Worm (Caenorhabditis elegans) whole organism, young adult: ENCODE data around the gene slc-36.1.

Experiments
- B0261.1 ChIP-seq: sonication (generic microtip); optimal IDR thresholded peaks from 2 replicates; lab custom pipeline; 2016; ENCODE audit warnings: mild to moderate bottlenecking, missing genetic modification characterization, moderate library complexity, missing compliant biosample characterization
- B0336.3 ChIP-seq: fragments of 200-800 bp; sonication (Bioruptor generic); IDR thresholded peaks from 2 replicates; pipeline ENCODE4 v1.3.6; 2022; ENCODE audit warnings: missing genetic modification characterization, missing compliant biosample characterization
- C17E4.6 ChIP-seq: fragments of 200-800 bp; sonication (Bioruptor generic); IDR thresholded peaks from 2 replicates; pipeline ENCODE4 v1.3.6; 2022; ENCODE audit warnings: missing genetic modification reagents, missing genetic modification characterization, missing compliant biosample characterization
- F22D6.2 ChIP-seq: sonication (generic microtip); optimal IDR thresholded peaks from 2 replicates; lab custom pipeline; 2016; ENCODE audit warnings: mild to moderate bottlenecking, missing genetic modification characterization, missing compliant biosample characterization
- F39B2.1 ChIP-seq: fragments of 200-800 bp; sonication (Bioruptor generic); IDR thresholded peaks from 2 replicates; pipeline ENCODE4 v1.3.6; 2022; ENCODE audit warnings: missing genetic modification reagents, missing genetic modification characterization, missing compliant biosample characterization
- F49E8.2 ChIP-seq: sonication (generic microtip); optimal IDR thresholded peaks from 3 replicates; lab custom pipeline; 2017; ENCODE audit warnings: missing genetic modification characterization, mild to moderate bottlenecking, missing compliant biosample characterization, antibody characterized with exemption, moderate library complexity; ENCODE audit not compliant: insufficient read depth
- T26A5.8 ChIP-seq: sonication (generic microtip); optimal IDR thresholded peaks from 2 replicates; lab custom pipeline; 2016; ENCODE audit warnings: missing genetic modification characterization, missing compliant biosample characterization
- Y53F4B.3 ChIP-seq: fragments of 200-800 bp; sonication (Bioruptor generic); IDR thresholded peaks from 2 replicates; pipeline ENCODE4 v1.3.6; 2022; ENCODE audit warnings: missing genetic modification reagents, missing genetic modification characterization, missing compliant biosample characterization
- Y79H2A.3 ChIP-seq: fragments of 200-800 bp; sonication (Bioruptor generic); conservative IDR thresholded peaks from 2 replicates; pipeline ENCODE4 v1.3.6; 2022; ENCODE audit warnings: missing genetic modification reagents, missing genetic modification characterization, missing compliant biosample characterization
- ZK185.1 ChIP-seq: sonication (generic microtip); optimal IDR thresholded peaks from 2 replicates; lab custom pipeline; 2016; ENCODE audit warnings: mild to moderate bottlenecking, missing genetic modification characterization, missing compliant biosample characterization; ENCODE audit not compliant: poor library complexity, severe bottlenecking
- aptf-3 ChIP-seq: fragments of 200-800 bp; sonication (Bioruptor generic); IDR thresholded peaks from 2 replicates; pipeline ENCODE4 v1.3.6; 2022; ENCODE audit warnings: missing genetic modification characterization, missing compliant biosample characterization
- attf-5 ChIP-seq: fragments of 200-800 bp; sonication (Bioruptor generic); optimal IDR thresholded peaks from 2 replicates; lab custom pipeline; 2018; ENCODE audit warnings: mild to moderate bottlenecking, missing genetic modification characterization, missing compliant biosample characterization
- attf-6 ChIP-seq: fragments of 200-800 bp; sonication (Bioruptor generic); IDR thresholded peaks from 2 replicates; pipeline ENCODE4 v1.3.6; 2022; ENCODE audit warnings: missing genetic modification reagents, missing genetic modification characterization, missing compliant biosample characterization
- ccch-3 ChIP-seq: fragments of 200-800 bp; sonication (Bioruptor generic); optimal IDR thresholded peaks from 2 replicates; lab custom pipeline; 2018; ENCODE audit warnings: mild to moderate bottlenecking, missing genetic modification characterization, missing compliant biosample characterization
- cebp-2 ChIP-seq: fragments of 200-800 bp; sonication (Bioruptor generic); IDR thresholded peaks from 2 replicates; pipeline ENCODE4 v1.3.6; 2022; ENCODE audit warnings: missing genetic modification characterization, missing compliant biosample characterization
- ceh-27 ChIP-seq: fragments of 200-800 bp; sonication (Bioruptor generic); optimal IDR thresholded peaks from 2 replicates; lab custom pipeline; 2018; ENCODE audit warnings: mild to moderate bottlenecking, missing genetic modification characterization, moderate library complexity, missing compliant biosample characterization
- ceh-40 ChIP-seq: fragments of 200-800 bp; sonication (Bioruptor generic); IDR thresholded peaks from 2 replicates; pipeline ENCODE4 v1.3.6; 2022; ENCODE audit warnings: missing genetic modification characterization, missing compliant biosample characterization
- ceh-58 ChIP-seq: fragments of 200-800 bp; sonication (Bioruptor generic); IDR thresholded peaks from 2 replicates; pipeline ENCODE4 v1.3.6; 2022; ENCODE audit warnings: missing genetic modification characterization, missing compliant biosample characterization
- chd-7 ChIP-seq: sonication (generic microtip); optimal IDR thresholded peaks from 2 replicates; lab custom pipeline; 2016; ENCODE audit warnings: mild to moderate bottlenecking, missing genetic modification characterization, moderate library complexity, missing compliant biosample characterization
- dox-1 ChIP-seq: fragments of 200-800 bp; sonication (Bioruptor generic); IDR thresholded peaks from 2 replicates; pipeline ENCODE4 v1.3.6; 2022; ENCODE audit warnings: missing genetic modification reagents, missing genetic modification characterization, missing compliant biosample characterization
- egrh-3 ChIP-seq: fragments of 200-800 bp; sonication (Bioruptor generic); IDR thresholded peaks from 2 replicates; pipeline ENCODE4 v1.3.6; 2022; ENCODE audit warnings: missing genetic modification reagents, missing genetic modification characterization, missing compliant biosample characterization
- gei-17 ChIP-seq: fragments of 200-800 bp; sonication (Bioruptor generic); optimal IDR thresholded peaks from 2 replicates; lab custom pipeline; 2018; ENCODE audit warnings: mild to moderate bottlenecking, missing genetic modification characterization, missing compliant biosample characterization
- hmg-1.2 ChIP-seq: fragments of 200-800 bp; sonication (Bioruptor generic); IDR thresholded peaks from 2 replicates; pipeline ENCODE4 v1.3.6; 2022; ENCODE audit warnings: missing genetic modification reagents, missing genetic modification characterization, missing compliant biosample characterization
- hmg-20 ChIP-seq: fragments of 200-800 bp; sonication (Bioruptor generic); IDR thresholded peaks from 2 replicates; pipeline ENCODE4 v1.3.6; 2022; ENCODE audit warnings: missing genetic modification reagents, missing genetic modification characterization, missing compliant biosample characterization
- hrde-1 ChIP-seq: sonication (generic microtip); optimal IDR thresholded peaks from 2 replicates; lab custom pipeline; 2016; ENCODE audit warnings: missing genetic modification characterization, mild to moderate bottlenecking, missing compliant biosample characterization, moderate library complexity, missing genotype, missing genetic modification reagents, borderline replicate concordance
- let-526 ChIP-seq: fragments of 200-800 bp; sonication (Bioruptor generic); IDR thresholded peaks from 2 replicates; pipeline ENCODE4 v1.3.6; 2022; ENCODE audit warnings: missing genetic modification reagents, missing genetic modification characterization, missing compliant biosample characterization
- let-607 ChIP-seq, 2 experiments: fragments of 200-800 bp in 1 of 2; sonication (Bioruptor generic) in 1 of 2; sonication (generic microtip) in 1 of 2; optimal IDR thresholded peaks; 2 replicates each; lab custom pipeline; 2016 to 2018; ENCODE audit warnings: mild to moderate bottlenecking in 2 of 2, missing compliant biosample characterization in 2 of 2, missing genetic modification characterization in 2 of 2, moderate library complexity in 2 of 2, missing genotype in 1 of 2
- lir-1 ChIP-seq: fragments of 200-800 bp; sonication (Bioruptor generic); conservative IDR thresholded peaks from 2 replicates; pipeline ENCODE4 v1.3.6; 2022; ENCODE audit warnings: missing genetic modification reagents, missing genetic modification characterization, missing compliant biosample characterization
- madf-3 ChIP-seq: fragments of 200-800 bp; sonication (Bioruptor generic); IDR thresholded peaks from 2 replicates; pipeline ENCODE4 v1.3.6; 2022; ENCODE audit warnings: missing genetic modification reagents, missing genetic modification characterization, missing compliant biosample characterization
- mcd-1 ChIP-seq: fragments of 200-800 bp; sonication (Bioruptor generic); IDR thresholded peaks from 2 replicates; pipeline ENCODE4 v1.3.6; 2022; ENCODE audit warnings: missing genetic modification reagents, missing genetic modification characterization, missing compliant biosample characterization
- mxl-1 ChIP-seq: sonication (generic microtip); optimal IDR thresholded peaks from 2 replicates; lab custom pipeline; 2016; ENCODE audit warnings: missing genetic modification characterization, missing compliant biosample characterization
- nfya-2 ChIP-seq: fragments of 200-800 bp; sonication (Bioruptor generic); IDR thresholded peaks from 2 replicates; pipeline ENCODE4 v1.3.6; 2022; ENCODE audit warnings: missing genetic modification reagents, missing genetic modification characterization, missing compliant biosample characterization
- nhr-179 ChIP-seq: sonication (generic microtip); optimal IDR thresholded peaks from 2 replicates; lab custom pipeline; 2016; ENCODE audit warnings: mild to moderate bottlenecking, missing genetic modification characterization, missing compliant biosample characterization
- pha-4 ChIP-seq: fragments of 150-350 bp; sonication (generic microtip); optimal IDR thresholded peaks from 2 replicates; lab custom pipeline; 2014; ENCODE audit warnings: missing biosample characterization, missing genetic modification reagents, missing genetic modification characterization
- rpc-1 ChIP-seq, 2 experiments: fragments of 150-350 bp in 1 of 2; sonication (generic microtip) in 1 of 2; optimal IDR thresholded peaks; 2 replicates each; lab custom pipeline; 2014 to 2018; ENCODE audit warnings: missing biosample characterization in 1 of 2, missing genetic modification characterization in 1 of 2, missing genetic modification reagents in 1 of 2, missing genotype in 1 of 2
- snpc-1.3 ChIP-seq: sonication (generic microtip); optimal IDR thresholded peaks from 2 replicates; lab custom pipeline; 2017; ENCODE audit warnings: missing genetic modification characterization, mild to moderate bottlenecking, missing compliant biosample characterization, antibody characterized with exemption, moderate library complexity, missing genotype, missing genetic modification reagents; ENCODE audit not compliant: insufficient read depth
- snpc-3.4 ChIP-seq: sonication (generic microtip); optimal IDR thresholded peaks from 2 replicates; lab custom pipeline; 2017; ENCODE audit warnings: missing genetic modification characterization, mild to moderate bottlenecking, missing compliant biosample characterization, antibody characterized with exemption, moderate library complexity, missing genotype, missing genetic modification reagents
- snpc-4 ChIP-seq, 5 experiments: fragments of 150-350 bp in 1 of 5; sonication (generic microtip) in 4 of 5; optimal IDR thresholded peaks; 2 replicates each; lab custom pipeline; 2014 to 2018; ENCODE audit warnings: missing genetic modification characterization in 5 of 5, missing biosample characterization in 3 of 5, antibody characterized with exemption in 2 of 5, mild to moderate bottlenecking in 2 of 5, missing compliant biosample characterization in 2 of 5, missing genotype in 2 of 5, moderate library complexity in 2 of 5, missing genetic modification reagents in 1 of 5
- sptf-2 ChIP-seq: fragments of 200-800 bp; sonication (Bioruptor generic); optimal IDR thresholded peaks from 2 replicates; lab custom pipeline; 2018; ENCODE audit warnings: mild to moderate bottlenecking, missing genetic modification characterization, missing compliant biosample characterization
- tbp1 ChIP-seq: fragments of 200-800 bp; sonication (Bioruptor generic); optimal IDR thresholded peaks from 2 replicates; lab custom pipeline; 2018; ENCODE audit warnings: mild to moderate bottlenecking, missing genetic modification characterization, missing compliant biosample characterization
- zim-3 ChIP-seq: sonication (generic microtip); optimal IDR thresholded peaks from 2 replicates; lab custom pipeline; 2017; ENCODE audit warnings: mild to moderate bottlenecking, missing genetic modification characterization, moderate library complexity, missing compliant biosample characterization
- ztf-18 ChIP-seq: sonication (generic microtip); optimal IDR thresholded peaks from 2 replicates; lab custom pipeline; 2016; ENCODE audit warnings: missing genotype, mild to moderate bottlenecking, missing genetic modification characterization, missing compliant biosample characterization
- ztf-22 ChIP-seq: fragments of 200-800 bp; sonication (Bioruptor generic); optimal IDR thresholded peaks from 2 replicates; lab custom pipeline; 2018; ENCODE audit warnings: mild to moderate bottlenecking, missing genetic modification characterization, moderate library complexity, missing compliant biosample characterization
- ztf-26 ChIP-seq: sonication (generic microtip); optimal IDR thresholded peaks from 2 replicates; lab custom pipeline; 2017; ENCODE audit warnings: missing genetic modification characterization, missing compliant biosample characterization

Gene slc-36.1

DNA sequence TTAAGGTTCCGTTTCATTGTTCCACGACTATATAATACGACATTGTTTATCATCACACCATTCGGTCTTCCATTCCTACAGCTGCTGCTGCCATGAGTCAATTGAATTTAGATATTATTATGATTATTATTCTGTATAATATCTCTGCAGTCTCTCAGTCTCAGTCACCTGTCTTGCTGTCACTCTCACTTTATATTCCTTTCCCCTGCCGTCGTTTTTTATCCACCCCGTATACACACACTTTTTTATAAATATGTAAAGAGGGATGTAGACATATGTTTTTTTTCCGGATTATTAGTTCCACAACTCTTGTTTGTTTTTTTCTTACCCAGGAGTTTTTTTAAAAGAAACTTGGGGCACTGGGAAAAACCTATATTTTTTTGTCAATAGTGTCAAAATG lies 35.1 kb upstream of the slc-36.1 start:
- no peak for TF ChIP-seq sptf-2 (GFP tag; lab: Kevin White, UChicago)
- no peak for TF ChIP-seq ZK185.1 (tag; lab: Kevin White, UChicago)
- TF ChIP-seq ceh-27 (GFP tag; lab: Kevin White, UChicago): no peak
- no peak for TF ChIP-seq F39B2.1 (GFP tag; lab: Robert Waterston, UW)
- TF ChIP-seq mcd-1 (GFP tag; lab: Robert Waterston, UW): no peak
- no peak for TF ChIP-seq B0261.1 (tag; lab: Kevin White, UChicago)
- no peak for TF ChIP-seq attf-6 (GFP tag; lab: Robert Waterston, UW)
- TF ChIP-seq B0336.3 (GFP tag; lab: Robert Waterston, UW): no peak
- TF ChIP-seq aptf-3: no peak
- TF ChIP-seq Y79H2A.3 (GFP tag; lab: Robert Waterston, UW): no peak
- TF ChIP-seq F49E8.2: no peak

ce11 chrIII:13272788-13273187 lies 34.5 kb upstream of the slc-36.1 start:
- TF ChIP-seq cebp-2 (GFP tag; lab: Robert Waterston, UW): no peak

DNA sequence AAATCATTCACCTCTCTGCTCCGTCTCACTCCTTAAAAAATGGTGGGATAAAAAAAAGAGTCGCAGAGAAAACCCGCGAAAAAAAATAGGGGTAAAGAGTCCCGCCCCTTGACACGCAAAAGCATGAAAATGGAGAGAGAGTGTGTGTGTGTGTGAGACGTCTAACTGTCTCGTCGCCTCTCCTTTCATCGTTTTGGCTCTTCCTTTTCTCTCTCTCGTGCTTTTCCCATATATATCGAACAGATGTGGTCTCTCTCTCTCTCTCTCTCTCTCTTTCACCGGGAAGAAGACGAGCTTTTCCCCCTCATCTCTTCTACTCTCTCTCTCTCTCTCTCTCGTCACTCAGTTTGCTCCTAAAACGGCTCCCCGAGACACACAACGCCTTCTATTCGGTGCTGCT lies 31.5 kb upstream of the slc-36.1 start:
- TF ChIP-seq C17E4.6 (GFP tag; lab: Robert Waterston, UW) (no peak), ceh-58 (GFP tag; lab: Robert Waterston, UW) (no peak), nhr-179 (tag; lab: Kevin White, UChicago) (no peak), let-526 (GFP tag; lab: Robert Waterston, UW) (no peak), ztf-22 (GFP tag; lab: Kevin White, UChicago) (no peak), nfya-2 (no peak), Y53F4B.3 (GFP tag; lab: Robert Waterston, UW) (no peak), ztf-26 (tag; lab: Kevin White, UChicago) (no peak), snpc-4 (GFP tag; optimal IDR thresholded peaks at IDR 0.05; lab: Kevin White, UChicago) (no peak), snpc-4 (tag; optimal IDR thresholded peaks at IDR 0.05; lab: Kevin White, UChicago) (no peak), snpc-3.4 (tag; lab: Kevin White, UChicago) (no peak), rpc-1 (optimal IDR thresholded peaks at IDR 0.05; lab: Kevin White, UChicago) (no peak), rpc-1 (tag; optimal IDR thresholded peaks at IDR 0.05; lab: Kevin White, UChicago) (no peak), hrde-1 (tag; lab: Kevin White, UChicago) (no peak), F22D6.2 (no peak), mxl-1 (no peak), cebp-2 (GFP tag; lab: Robert Waterston, UW) (no peak), lir-1 (GFP tag; lab: Robert Waterston, UW) (no peak), T26A5.8 (tag; lab: Kevin White, UChicago) (no peak), ztf-18 (tag; lab: Kevin White, UChicago) (no peak), let-607 (tag; optimal IDR thresholded peaks at IDR 0.05; lab: Kevin White, UChicago) (no peak), madf-3 (GFP tag; lab: Robert Waterston, UW) (no peak), dox-1 (GFP tag; lab: Robert Waterston, UW) (peak; percentile 66), zim-3 (tag; lab: Kevin White, UChicago) (no peak), hmg-1.2 (GFP tag; lab: Robert Waterston, UW) (peak; percentile 67; the same call in 1 of the 2 replicates), snpc-1.3 (tag; lab: Kevin White, UChicago) (no peak), tbp1 (GFP tag; lab: Kevin White, UChicago) (peak; percentile 2), ZK185.1 (tag; lab: Kevin White, UChicago) (no peak), ccch-3 (no peak), egrh-3 (peak; percentile 53), attf-5 (GFP tag; lab: Kevin White, UChicago) (peak; percentile 62), gei-17 (GFP tag; lab: Kevin White, UChicago) (no peak), attf-6 (GFP tag; lab: Robert Waterston, UW) (no peak), ceh-40 (GFP tag; lab: Robert Waterston, UW) (no peak), pha-4 (tag; lab: Kevin White, UChicago) (no peak), chd-7 (peak; percentile 2), hmg-20 (no peak)
